Worm (Caenorhabditis elegans) whole organism, midembryonic: ENCODE measurements around the gene T16G12.10.

Experiments used
- T22C8.4 ChIP-seq: fragments of 200-800 bp; sonication (Bioruptor generic); IDR thresholded peaks from 2 replicates; pipeline ENCODE4 v1.3.6; 2022; ENCODE audit warnings: missing genetic modification characterization, missing compliant biosample characterization
- cog-1 ChIP-seq: sonication (generic microtip); optimal IDR thresholded peaks from 2 replicates; lab custom pipeline; 2016; ENCODE audit warnings: missing genetic modification characterization, missing compliant biosample characterization
- flt-1 ChIP-seq: fragments of 200-800 bp; sonication (Bioruptor generic); IDR thresholded peaks from 2 replicates; pipeline ENCODE4 v1.3.6; 2022; ENCODE audit warnings: missing genetic modification characterization, missing compliant biosample characterization
- klf-2 ChIP-seq: fragments of 200-800 bp; sonication (Bioruptor generic); conservative IDR thresholded peaks from 2 replicates; pipeline ENCODE4 v1.3.6; 2022; ENCODE audit warnings: missing genetic modification reagents, missing genetic modification characterization, missing compliant biosample characterization
- med-1 ChIP-seq: sonication (generic microtip); optimal IDR thresholded peaks from 2 replicates; lab custom pipeline; 2017; ENCODE audit warnings: missing genetic modification characterization, mild to moderate bottlenecking, missing compliant biosample characterization, antibody characterized with exemption, missing genetic modification reagents; ENCODE audit not compliant: insufficient read depth
- ref-1 ChIP-seq: fragments of 200-800 bp; sonication (Bioruptor generic); conservative IDR thresholded peaks from 2 replicates; pipeline ENCODE4 v1.3.6; 2022; ENCODE audit warnings: missing genetic modification reagents, missing genetic modification characterization, missing compliant biosample characterization
- tab-1 ChIP-seq: fragments of 200-800 bp; sonication (Bioruptor generic); IDR thresholded peaks from 2 replicates; pipeline ENCODE4 v1.3.6; 2022; ENCODE audit warnings: missing genetic modification characterization, missing compliant biosample characterization
- ztf-23 ChIP-seq: fragments of 200-800 bp; sonication (Bioruptor generic); IDR thresholded peaks from 2 replicates; pipeline ENCODE4 v1.3.6; 2022; ENCODE audit warnings: missing genetic modification reagents, missing genetic modification characterization, missing compliant biosample characterization
- ztf-29 ChIP-seq: fragments of 200-800 bp; sonication (Bioruptor generic); IDR thresholded peaks from 2 replicates; pipeline ENCODE4 v1.3.6; 2022; ENCODE audit warnings: missing genetic modification reagents, missing genetic modification characterization, missing compliant biosample characterization

Gene T16G12.10

DNA sequence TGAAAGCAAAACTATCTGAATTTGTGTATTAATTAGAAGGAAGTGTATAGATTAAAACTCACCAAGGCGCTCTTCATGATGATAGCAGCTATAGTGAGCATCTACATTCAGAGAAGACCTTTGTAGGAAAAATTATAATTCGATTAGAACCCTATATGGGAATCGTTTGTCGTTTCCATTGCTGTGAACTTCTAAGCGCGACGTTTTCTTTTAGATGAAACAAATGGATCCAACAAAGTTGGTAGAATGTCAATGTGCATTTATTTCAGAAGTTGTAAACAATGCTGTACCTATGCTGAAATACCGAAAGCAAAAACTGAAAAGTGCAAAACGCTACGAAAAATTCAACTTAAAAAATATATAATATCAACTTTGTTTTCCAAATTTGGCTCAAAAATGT lies at the start of gene T16G12.10:
Gene T16G12.10 (minus strand): TSS at position 101 of the 400 bp plus-strand sequence.
- TF ChIP-seq T22C8.4 (GFP tag; lab: Robert Waterston, UW) (no peak), ztf-29 (GFP tag; lab: Robert Waterston, UW) (no peak), cog-1 (tag; lab: Kevin White, UChicago) (no peak), med-1 (GFP tag; lab: Kevin White, UChicago) (no peak), ref-1 (no peak), klf-2 (GFP tag; lab: Robert Waterston, UW) (no peak), flt-1 (no peak), tab-1 (no peak), ztf-23 (GFP tag; lab: Robert Waterston, UW) (no peak)

DNA sequence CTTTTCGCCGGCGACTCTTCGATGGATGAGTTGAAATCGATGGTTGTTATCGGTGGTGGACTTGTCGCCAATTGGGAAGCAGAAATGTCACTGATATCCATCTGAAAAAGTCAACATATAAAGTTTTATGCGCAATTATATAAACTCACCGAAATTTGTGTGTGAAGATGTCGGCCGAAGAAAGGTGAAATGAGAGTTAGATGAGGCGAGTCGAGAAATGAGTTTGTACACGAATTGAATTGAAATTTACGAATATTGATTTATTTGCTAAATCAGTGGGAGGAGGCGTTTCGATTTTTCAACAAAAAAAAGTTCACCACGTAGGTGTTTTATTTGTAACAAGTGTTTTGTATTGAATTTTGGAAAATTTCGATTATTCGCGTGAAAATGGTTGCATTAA lies 45.4 kb upstream of the T16G12.10 start, which contains the start of gene kel-10:
Gene kel-10 (minus strand): TSS at position 101 of the 400 bp plus-strand sequence.
- TF ChIP-seq ztf-29 (GFP tag; lab: Robert Waterston, UW) (no peak), ztf-23 (GFP tag; lab: Robert Waterston, UW) (no peak), ref-1 (no peak), med-1 (GFP tag; lab: Kevin White, UChicago) (no peak), cog-1 (tag; lab: Kevin White, UChicago) (no peak), T22C8.4 (GFP tag; lab: Robert Waterston, UW) (no peak), tab-1 (no peak), klf-2 (GFP tag; lab: Robert Waterston, UW) (no peak), flt-1 (no peak)

DNA sequence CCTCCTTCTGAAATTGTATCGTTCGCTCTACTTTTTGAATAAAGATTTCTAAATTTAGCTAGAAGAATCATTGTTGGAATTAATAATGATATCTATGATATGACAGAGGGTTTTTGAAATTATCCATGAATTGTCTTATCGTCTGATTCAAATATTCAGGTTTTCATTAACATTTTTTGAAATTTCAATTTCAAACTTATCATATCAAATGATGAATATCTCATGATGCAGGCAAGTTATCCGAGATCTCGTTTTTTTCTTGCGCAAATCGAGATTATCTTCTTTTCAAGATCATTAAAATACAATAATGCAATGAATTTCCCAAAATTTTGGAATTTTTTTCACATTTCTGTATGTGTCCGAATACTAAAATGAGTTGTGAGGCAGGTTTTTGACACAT lies 42.0 kb upstream of the T16G12.10 start, which contains the start of gene spop-1:
Gene spop-1 (minus strand): TSS at position 101 of the 400 bp plus-strand sequence.
- TF ChIP-seq T22C8.4 (GFP tag; lab: Robert Waterston, UW) (no peak), ztf-29 (GFP tag; lab: Robert Waterston, UW) (no peak), flt-1 (no peak), klf-2 (GFP tag; lab: Robert Waterston, UW) (no peak), ztf-23 (GFP tag; lab: Robert Waterston, UW) (no peak), cog-1 (tag; lab: Kevin White, UChicago) (no peak), med-1 (GFP tag; lab: Kevin White, UChicago) (no peak)

- TF ChIP-seq T22C8.4 (GFP tag; lab: Robert Waterston, UW), result 0 out of 2 replicates have a peak, but pooled peaks have one; percentile 43
- TF ChIP-seq klf-2 (GFP tag; lab: Robert Waterston, UW), result no peak
- TF ChIP-seq ztf-23 (GFP tag; lab: Robert Waterston, UW), result 0 out of 2 replicates have a peak, but pooled peaks have one; percentile 48
- 0 out of 2 replicates have a peak, but pooled peaks have one; percentile 6 for TF ChIP-seq ztf-29 (GFP tag; lab: Robert Waterston, UW)
- no peak for TF ChIP-seq med-1 (GFP tag; lab: Kevin White, UChicago)
- no peak for TF ChIP-seq ref-1
- TF ChIP-seq tab-1, result 0 out of 2 replicates have a peak, but pooled peaks have one; percentile 47
- peak; percentile 69 for TF ChIP-seq cog-1 (tag; lab: Kevin White, UChicago)
- TF ChIP-seq flt-1, result peak; percentile 64; the same call in 1 of the 2 replicates
Measured at ce11 chrIII:10096525-10096972, 40.6 kb upstream of the T16G12.10 start.

ce11 chrIII:10095377-10095776 lies 39.4 kb upstream of the T16G12.10 start:
- TF ChIP-seq T22C8.4 (GFP tag; lab: Robert Waterston, UW), result no peak
- no peak for TF ChIP-seq klf-2 (GFP tag; lab: Robert Waterston, UW)
- no peak for TF ChIP-seq cog-1 (tag; lab: Kevin White, UChicago)
- TF ChIP-seq ztf-29 (GFP tag; lab: Robert Waterston, UW), result no peak
- no peak for TF ChIP-seq med-1 (GFP tag; lab: Kevin White, UChicago)
- TF ChIP-seq tab-1, result no peak
- TF ChIP-seq flt-1, result no peak
- TF ChIP-seq ztf-23 (GFP tag; lab: Robert Waterston, UW), result no peak
- TF ChIP-seq ref-1, result no peak

DNA sequence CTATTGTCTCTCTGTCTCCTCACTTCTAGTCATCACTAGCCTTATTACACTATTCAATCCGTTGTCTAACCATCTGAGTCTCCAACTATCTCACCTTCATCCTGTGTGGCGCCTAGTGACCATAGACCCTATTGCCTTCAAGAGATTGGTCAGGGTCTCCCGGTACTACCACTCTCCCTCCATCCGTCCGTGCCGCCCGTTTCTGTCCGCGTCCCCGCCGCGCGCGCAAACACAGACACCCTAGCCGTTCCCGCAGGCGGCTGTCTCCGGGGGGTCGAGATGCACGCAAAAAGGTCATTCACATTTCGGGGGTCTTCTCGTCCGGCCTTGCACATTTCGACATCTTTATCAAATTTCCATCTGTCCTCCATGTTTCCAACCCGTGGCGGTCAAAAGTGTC lies 38.6 kb upstream of the T16G12.10 start:
- no peak for TF ChIP-seq ref-1
- TF ChIP-seq klf-2 (GFP tag; lab: Robert Waterston, UW), result no peak
- TF ChIP-seq T22C8.4 (GFP tag; lab: Robert Waterston, UW), result no peak
- TF ChIP-seq flt-1, result peak; percentile 76
- TF ChIP-seq ztf-23 (GFP tag; lab: Robert Waterston, UW), result no peak
- TF ChIP-seq ztf-29 (GFP tag; lab: Robert Waterston, UW), result no peak
- TF ChIP-seq med-1 (GFP tag; lab: Kevin White, UChicago), result no peak
- TF ChIP-seq tab-1, result peak; percentile 76; the same call in 1 of the 2 replicates
- TF ChIP-seq cog-1 (tag; lab: Kevin White, UChicago), result peak; percentile 25

DNA sequence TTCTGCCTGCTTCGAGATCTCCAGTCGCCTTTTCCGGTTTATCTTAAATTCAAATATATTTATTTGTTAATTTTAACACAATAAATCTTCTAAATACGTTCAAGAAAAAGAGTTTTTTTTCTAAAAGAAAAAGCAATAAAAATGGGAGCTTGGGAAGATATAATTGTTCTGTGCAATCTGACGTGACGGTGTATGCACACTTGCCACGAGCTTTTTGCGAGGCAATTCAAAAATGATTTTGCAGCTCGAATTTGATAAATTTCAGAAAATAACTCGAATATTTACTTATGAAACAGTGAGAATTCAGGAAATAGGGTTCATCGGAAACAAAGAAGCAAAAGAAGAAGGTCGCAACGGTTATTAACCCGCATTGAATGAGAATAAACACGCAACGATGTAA lies 37.2 kb upstream of the T16G12.10 start:
- TF ChIP-seq klf-2 (GFP tag; lab: Robert Waterston, UW) (no peak), ztf-23 (GFP tag; lab: Robert Waterston, UW) (no peak), ztf-29 (GFP tag; lab: Robert Waterston, UW) (no peak), cog-1 (tag; lab: Kevin White, UChicago) (no peak), med-1 (GFP tag; lab: Kevin White, UChicago) (no peak), tab-1 (no peak), T22C8.4 (GFP tag; lab: Robert Waterston, UW) (no peak), ref-1 (no peak), flt-1 (no peak)

ce11 chrIII:10090685-10091084 lies 34.8 kb upstream of the T16G12.10 start, which contains the start of gene gtf-2H2C:
gtf-2H2C (minus strand) TSS chrIII:10090785.
- no peak for TF ChIP-seq T22C8.4 (GFP tag; lab: Robert Waterston, UW)
- no peak for TF ChIP-seq cog-1 (tag; lab: Kevin White, UChicago)
- TF ChIP-seq ztf-29 (GFP tag; lab: Robert Waterston, UW), result no peak
- no peak for TF ChIP-seq ztf-23 (GFP tag; lab: Robert Waterston, UW)
- no peak for TF ChIP-seq klf-2 (GFP tag; lab: Robert Waterston, UW)
- no peak for TF ChIP-seq flt-1
- no peak for TF ChIP-seq med-1 (GFP tag; lab: Kevin White, UChicago)
- no peak for TF ChIP-seq ref-1
- TF ChIP-seq tab-1, result no peak

DNA sequence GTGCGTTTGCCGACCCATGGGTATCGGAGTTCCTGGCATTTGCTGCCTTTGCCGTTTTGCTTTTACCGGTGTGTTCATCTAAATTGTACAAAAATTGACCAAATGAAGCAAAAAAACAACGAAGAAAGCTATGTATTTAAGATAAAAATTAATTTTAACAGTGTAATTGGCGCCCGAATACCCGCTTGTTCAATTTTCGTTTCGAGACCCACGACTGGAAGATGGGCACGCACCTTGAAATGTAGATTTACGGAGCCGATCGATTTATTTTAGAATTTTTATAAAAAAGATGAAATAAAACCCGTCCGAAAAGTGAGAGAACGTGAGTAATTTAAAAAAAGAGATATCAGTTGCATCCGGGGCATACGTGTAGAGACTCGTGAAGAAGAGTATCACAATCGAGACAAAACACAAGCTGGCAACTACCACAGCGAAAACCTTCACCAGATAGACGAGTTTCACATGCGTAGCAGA lies 32.6 kb upstream of the T16G12.10 start, which contains the start of gene hal-2:
Gene hal-2 (minus strand): TSS at position 424 of the 474 bp plus-strand sequence.
- no peak for TF ChIP-seq ref-1
- no peak for TF ChIP-seq med-1 (GFP tag; lab: Kevin White, UChicago)
- no peak for TF ChIP-seq tab-1
- no peak for TF ChIP-seq ztf-29 (GFP tag; lab: Robert Waterston, UW)
- TF ChIP-seq ztf-23 (GFP tag; lab: Robert Waterston, UW), result no peak
- no peak for TF ChIP-seq T22C8.4 (GFP tag; lab: Robert Waterston, UW)
- no peak for TF ChIP-seq flt-1
- no peak for TF ChIP-seq klf-2 (GFP tag; lab: Robert Waterston, UW)
- TF ChIP-seq cog-1 (tag; lab: Kevin White, UChicago), result no peak
